Fruit fly (Drosophila melanogaster): ENCODE results near the gene pes.

The pes gene

DNA sequence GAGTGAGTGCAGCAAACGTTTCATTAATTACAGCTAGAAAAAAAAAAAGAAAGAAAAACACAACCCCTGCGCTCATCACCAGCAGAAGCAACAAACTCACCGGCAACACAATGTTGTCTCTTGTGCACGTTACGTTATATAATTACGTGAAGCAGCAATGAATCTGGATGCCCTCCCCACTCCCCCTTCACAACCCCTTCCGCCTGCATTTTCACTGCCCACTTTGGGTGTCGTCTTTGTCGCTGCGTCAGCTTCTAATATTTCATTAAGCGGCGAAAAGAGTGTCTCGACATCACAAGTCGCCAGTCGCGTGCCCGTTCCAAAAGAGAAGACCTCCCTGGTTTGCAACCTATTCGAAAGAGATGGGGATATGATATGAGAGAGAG lies 27.5 kb downstream of the pes start:
- no peak for TF ChIP-seq CG9139 (GFP tag; optimal IDR thresholded peaks at IDR 0.05)
- TF ChIP-seq Met (GFP tag; optimal IDR thresholded peaks at IDR 0.05): no peak
- TF ChIP-seq OdsH (GFP tag; optimal IDR thresholded peaks at IDR 0.05): no peak
- TF ChIP-seq acj6 (GFP tag; optimal IDR thresholded peaks at IDR 0.05): no peak
- TF ChIP-seq esn (GFP tag; optimal IDR thresholded peaks at IDR 0.05): no peak
- TF ChIP-seq Hr4 (GFP tag; optimal IDR thresholded peaks at IDR 0.05): no peak
- no peak for TF ChIP-seq fd59A (GFP tag; optimal IDR thresholded peaks at IDR 0.05)
- no peak for TF ChIP-seq CG7368 (GFP tag; optimal IDR thresholded peaks at IDR 0.05)
- no peak for TF ChIP-seq Eip78C (GFP tag)
- TF ChIP-seq spab (GFP tag; optimal IDR thresholded peaks at IDR 0.05): no peak
- no peak for TF ChIP-seq CG11762 (GFP tag; optimal IDR thresholded peaks at IDR 0.05; ENCODE audit: insufficient read depth)
- TF ChIP-seq Gug (GFP tag; IDR thresholded peaks at IDR 0.05): no peak
- TF ChIP-seq achi (GFP tag; optimal IDR thresholded peaks at IDR 0.05): no peak
- TF ChIP-seq net (GFP tag; optimal IDR thresholded peaks at IDR 0.05): no peak
- TF ChIP-seq topi (GFP tag; optimal IDR thresholded peaks at IDR 0.05): no peak

dm6 chr2L:7965808-7966460 lies 28.1 kb downstream of the pes start:
- TF ChIP-seq CG15336 (GFP tag; IDR thresholded peaks at IDR 0.05) (peak; percentile 41), spab (GFP tag; optimal IDR thresholded peaks at IDR 0.05) (peak; percentile 8), CG10631 (GFP tag; optimal IDR thresholded peaks at IDR 0.05) (peak; percentile 42), CG1621 (tag; optimal IDR thresholded peaks at IDR 0.05) (no peak), CG3032 (tag; optimal IDR thresholded peaks at IDR 0.05) (peak; percentile 28), CG6276 (GFP tag; optimal IDR thresholded peaks at IDR 0.05) (peak; percentile 47), acj6 (GFP tag; optimal IDR thresholded peaks at IDR 0.05) (peak; percentile 50), ss (GFP tag; optimal IDR thresholded peaks at IDR 0.05) (no peak), CG32006 (GFP tag; optimal IDR thresholded peaks at IDR 0.05) (peak; percentile 70), Eip78C (GFP tag) (peak; percentile 81), Gug (GFP tag; IDR thresholded peaks at IDR 0.05) (no peak), topi (GFP tag; optimal IDR thresholded peaks at IDR 0.05) (peak; percentile 8), CG3919 (GFP tag; optimal IDR thresholded peaks at IDR 0.05) (peak; percentile 20), CG34406 (GFP tag; optimal IDR thresholded peaks at IDR 0.05) (peak; percentile 27), Hr4 (GFP tag; optimal IDR thresholded peaks at IDR 0.05) (peak; percentile 59), CG8119 (GFP tag; IDR thresholded peaks at IDR 0.05) (0 out of 3 replicates have a peak, but pooled peaks have one; percentile 34), Eip75B (GFP tag; optimal IDR thresholded peaks at IDR 0.05) (peak; percentile 3), lz (GFP tag; optimal IDR thresholded peaks at IDR 0.05) (no peak), salr (GFP tag; optimal IDR thresholded peaks at IDR 0.05) (peak in 1 of 2 experiments; percentile 53), CG10669 (GFP tag; optimal IDR thresholded peaks at IDR 0.05) (peak; percentile 36), CG16779 (tag; optimal IDR thresholded peaks at IDR 0.05) (no peak), CG9139 (GFP tag; optimal IDR thresholded peaks at IDR 0.05) (no peak), CG11294 (GFP tag; IDR thresholded peaks at IDR 0.05) (no peak), achi (GFP tag; optimal IDR thresholded peaks at IDR 0.05) (peak; percentile 34), CG6163 (GFP tag; IDR thresholded peaks at IDR 0.05) (0 out of 3 replicates have a peak, but pooled peaks have one; percentile 4), Ets96B (tag; optimal IDR thresholded peaks at IDR 0.05) (peak; percentile 18), CG4318 (GFP tag; optimal IDR thresholded peaks at IDR 0.05) (peak; percentile 40), OdsH (GFP tag; optimal IDR thresholded peaks at IDR 0.05) (peak; percentile 25), eg (GFP tag; IDR thresholded peaks at IDR 0.05) (peak; percentile 37; the same call in 1 of the 3 replicates), dsx (GFP tag; optimal IDR thresholded peaks at IDR 0.05; ENCODE audit: poor library complexity, severe bottlenecking) (peak; percentile 15), CG8632 (GFP tag; optimal IDR thresholded peaks at IDR 0.05) (peak; percentile 16), pdm3 (GFP tag; optimal IDR thresholded peaks at IDR 0.05) (peak; percentile 36)

DNA sequence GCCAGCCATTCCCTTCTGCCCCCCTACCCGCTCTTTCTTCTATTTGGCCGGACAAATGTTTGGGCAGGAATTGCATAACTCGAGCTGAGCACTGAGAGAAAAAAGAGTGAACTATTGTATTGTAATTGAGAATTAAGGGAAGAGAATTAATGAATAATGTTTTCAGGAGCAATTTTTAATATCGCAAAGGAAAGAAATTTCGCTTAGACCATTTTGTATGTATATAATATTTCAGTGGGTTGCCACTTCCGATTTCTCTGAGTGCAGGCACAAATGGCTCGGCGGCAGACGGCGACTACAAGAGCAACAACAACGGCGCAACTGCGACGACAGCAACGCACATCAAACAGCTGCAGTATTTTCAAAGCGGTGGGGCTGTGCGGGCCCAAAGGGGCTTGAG lies 29.4 kb downstream of the pes start:
- TF ChIP-seq CG6792 (GFP tag; optimal IDR thresholded peaks at IDR 0.05): peak; percentile 74
- peak; percentile 90 for TF ChIP-seq Lpt (GFP tag; optimal IDR thresholded peaks at IDR 0.05)
- no peak for TF ChIP-seq CG6854 (GFP tag; optimal IDR thresholded peaks at IDR 0.05)
- TF ChIP-seq acj6 (GFP tag; optimal IDR thresholded peaks at IDR 0.05): peak; percentile 75
- TF ChIP-seq dac (GFP tag; optimal IDR thresholded peaks at IDR 0.05): peak; percentile 71
- TF ChIP-seq CG11902 (GFP tag; optimal IDR thresholded peaks at IDR 0.05): peak; percentile 53
- TF ChIP-seq achi (GFP tag; optimal IDR thresholded peaks at IDR 0.05): peak; percentile 79
- peak; percentile 68 for TF ChIP-seq lz (GFP tag; optimal IDR thresholded peaks at IDR 0.05)
- peak; percentile 77 for TF ChIP-seq CG4318 (GFP tag; optimal IDR thresholded peaks at IDR 0.05)
- TF ChIP-seq Eip93F (GFP tag; optimal IDR thresholded peaks at IDR 0.05): no peak
- TF ChIP-seq ss (GFP tag; optimal IDR thresholded peaks at IDR 0.05): peak in 1 of 2 experiments; percentile 3
- TF ChIP-seq esn (GFP tag; optimal IDR thresholded peaks at IDR 0.05): peak; percentile 75
- TF ChIP-seq Ets21C (GFP tag; optimal IDR thresholded peaks at IDR 0.05): peak; percentile 49
- TF ChIP-seq Hr4 (GFP tag; optimal IDR thresholded peaks at IDR 0.05): peak; percentile 90
- TF ChIP-seq svp (GFP tag): peak; percentile 73
- TF ChIP-seq CG6276 (GFP tag; optimal IDR thresholded peaks at IDR 0.05): peak; percentile 79
- TF ChIP-seq OdsH (GFP tag; optimal IDR thresholded peaks at IDR 0.05): peak; percentile 86
- peak; percentile 91 for TF ChIP-seq CG6163 (GFP tag; IDR thresholded peaks at IDR 0.05)
- peak; percentile 87 for TF ChIP-seq pdm3 (GFP tag; optimal IDR thresholded peaks at IDR 0.05)

Data from whole organism, prepupa.